Fruit fly (Drosophila melanogaster): ENCODE data around the gene CG7694.
A peak's percentile ranks its signal among the peaks of the same experiment; 100 is the strongest.

CG7694 gene

DNA sequence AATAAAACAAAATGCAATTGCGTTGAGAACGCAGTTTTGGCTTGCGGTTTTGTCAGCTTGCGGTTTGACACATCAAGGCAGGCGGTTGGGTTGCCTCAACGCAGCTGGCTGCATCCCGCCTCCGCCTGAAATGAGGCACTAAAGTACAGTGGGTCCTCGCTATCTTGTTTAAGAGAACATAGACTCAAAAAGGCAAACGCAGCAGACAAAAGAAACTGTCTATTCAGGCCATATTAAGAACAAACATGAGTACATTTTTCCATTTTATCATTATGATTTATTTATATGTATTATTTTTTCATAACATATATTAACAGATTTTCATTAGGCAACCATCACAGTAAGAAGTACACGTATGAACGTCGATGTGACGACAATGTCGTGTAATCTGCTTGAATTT is 66.8 kb downstream of the CG7694 start (continued):
- no peak for TF ChIP-seq cyc (GFP tag; optimal IDR thresholded peaks at IDR 0.05)
- peak; percentile 75 for TF ChIP-seq eg (GFP tag; IDR thresholded peaks at IDR 0.05)
- TF ChIP-seq pdm3 (GFP tag; optimal IDR thresholded peaks at IDR 0.05), result no peak
- TF ChIP-seq dac (GFP tag; optimal IDR thresholded peaks at IDR 0.05), result no peak
- peak; percentile 49; the same call in 1 of the 3 replicates for TF ChIP-seq CG6163 (GFP tag; IDR thresholded peaks at IDR 0.05)
- TF ChIP-seq Eip93F (GFP tag; optimal IDR thresholded peaks at IDR 0.05), result no peak
- TF ChIP-seq topi (GFP tag; optimal IDR thresholded peaks at IDR 0.05), result no peak
- TF ChIP-seq Ets96B (tag; optimal IDR thresholded peaks at IDR 0.05), result peak; percentile 25
- no peak for TF ChIP-seq fd59A (GFP tag; optimal IDR thresholded peaks at IDR 0.05)
- no peak for TF ChIP-seq CG8319 (GFP tag; optimal IDR thresholded peaks at IDR 0.05)
- no peak for TF ChIP-seq salr (GFP tag; optimal IDR thresholded peaks at IDR 0.05)

Data from whole organism, prepupa.